Worm (Caenorhabditis elegans) whole organism, young adult: ENCODE data around the gene mig-10.

Experiments used
- B0336.3 ChIP-seq: fragments of 200-800 bp; sonication (Bioruptor generic); IDR thresholded peaks from 2 replicates; pipeline ENCODE4 v1.3.6; 2022; ENCODE audit warnings: missing genetic modification characterization, missing compliant biosample characterization
- C06A6.2 ChIP-seq: fragments of 200-800 bp; sonication (Bioruptor generic); conservative IDR thresholded peaks from 2 replicates; pipeline ENCODE4 v1.3.6; 2022; ENCODE audit warnings: missing genetic modification characterization, missing compliant biosample characterization
- F23B12.7 ChIP-seq: sonication (generic microtip); optimal IDR thresholded peaks from 2 replicates; lab custom pipeline; 2017; ENCODE audit warnings: missing genetic modification characterization, mild to moderate bottlenecking, missing compliant biosample characterization, antibody characterized with exemption, moderate library complexity; ENCODE audit not compliant: insufficient read depth
- F33H1.4 ChIP-seq: fragments of 200-800 bp; sonication (Bioruptor generic); IDR thresholded peaks from 2 replicates; pipeline ENCODE4 v1.3.6; 2022; ENCODE audit warnings: missing genetic modification reagents, missing genetic modification characterization, missing compliant biosample characterization
- F57A8.1 ChIP-seq: fragments of 200-800 bp; sonication (Bioruptor generic); optimal IDR thresholded peaks from 2 replicates; lab custom pipeline; 2018; ENCODE audit warnings: mild to moderate bottlenecking, missing genetic modification characterization, moderate library complexity, missing compliant biosample characterization
- K12H6.12 ChIP-seq: fragments of 200-800 bp; sonication (Bioruptor generic); optimal IDR thresholded peaks from 2 replicates; lab custom pipeline; 2018; ENCODE audit warnings: mild to moderate bottlenecking, missing genetic modification characterization, missing compliant biosample characterization
- Y53G8AR.9 ChIP-seq: fragments of 200-800 bp; sonication (Bioruptor generic); conservative IDR thresholded peaks from 2 replicates; pipeline ENCODE4 v1.3.6; 2022; ENCODE audit warnings: missing genetic modification reagents, missing genetic modification characterization, missing compliant biosample characterization
- Y67H2A.10 ChIP-seq: fragments of 200-800 bp; sonication (Bioruptor generic); conservative IDR thresholded peaks from 2 replicates; pipeline ENCODE4 v1.3.6; 2022; ENCODE audit warnings: missing genetic modification reagents, missing genetic modification characterization, missing compliant biosample characterization
- attf-3 ChIP-seq: fragments of 200-800 bp; sonication (Bioruptor generic); conservative IDR thresholded peaks from 2 replicates; pipeline ENCODE4 v1.3.6; 2022; ENCODE audit warnings: missing genetic modification reagents, missing genetic modification characterization, missing compliant biosample characterization
- bed-1 ChIP-seq: fragments of 200-800 bp; sonication (Bioruptor generic); IDR thresholded peaks from 2 replicates; pipeline ENCODE4 v1.3.6; 2022; ENCODE audit warnings: missing genetic modification reagents, missing genetic modification characterization, missing compliant biosample characterization
- bed-2 ChIP-seq: fragments of 200-800 bp; sonication (Bioruptor generic); IDR thresholded peaks from 2 replicates; pipeline ENCODE4 v1.3.6; 2022; ENCODE audit warnings: missing genetic modification reagents, missing genetic modification characterization, missing compliant biosample characterization
- ccch-3 ChIP-seq: fragments of 200-800 bp; sonication (Bioruptor generic); optimal IDR thresholded peaks from 2 replicates; lab custom pipeline; 2018; ENCODE audit warnings: mild to moderate bottlenecking, missing genetic modification characterization, missing compliant biosample characterization
- ceh-100 ChIP-seq: fragments of 200-800 bp; sonication (Bioruptor generic); IDR thresholded peaks from 2 replicates; pipeline ENCODE4 v1.3.6; 2022; ENCODE audit warnings: missing genetic modification reagents, missing genetic modification characterization, missing compliant biosample characterization
- ceh-91 ChIP-seq: fragments of 200-800 bp; sonication (Bioruptor generic); IDR thresholded peaks from 2 replicates; pipeline ENCODE4 v1.3.6; 2022; ENCODE audit warnings: missing genetic modification reagents, missing genetic modification characterization, missing compliant biosample characterization
- dox-1 ChIP-seq: fragments of 200-800 bp; sonication (Bioruptor generic); IDR thresholded peaks from 2 replicates; pipeline ENCODE4 v1.3.6; 2022; ENCODE audit warnings: missing genetic modification reagents, missing genetic modification characterization, missing compliant biosample characterization
- dpff-1 ChIP-seq: sonication (generic microtip); optimal IDR thresholded peaks from 2 replicates; lab custom pipeline; 2017; ENCODE audit warnings: mild to moderate bottlenecking, missing genetic modification characterization, missing compliant biosample characterization
- egrh-3 ChIP-seq: fragments of 200-800 bp; sonication (Bioruptor generic); IDR thresholded peaks from 2 replicates; pipeline ENCODE4 v1.3.6; 2022; ENCODE audit warnings: missing genetic modification reagents, missing genetic modification characterization, missing compliant biosample characterization
- ekl-4 ChIP-seq: fragments of 200-800 bp; sonication (Bioruptor generic); IDR thresholded peaks from 2 replicates; pipeline ENCODE4 v1.3.6; 2022; ENCODE audit warnings: missing genetic modification reagents, missing genetic modification characterization, missing compliant biosample characterization
- fkh-3 ChIP-seq: sonication (generic microtip); optimal IDR thresholded peaks from 2 replicates; lab custom pipeline; 2016; ENCODE audit warnings: mild to moderate bottlenecking, missing genetic modification characterization, missing compliant biosample characterization
- gei-17 ChIP-seq: fragments of 200-800 bp; sonication (Bioruptor generic); optimal IDR thresholded peaks from 2 replicates; lab custom pipeline; 2018; ENCODE audit warnings: mild to moderate bottlenecking, missing genetic modification characterization, missing compliant biosample characterization
- him-1 ChIP-seq: sonication (generic microtip); optimal IDR thresholded peaks from 2 replicates; lab custom pipeline; 2016; ENCODE audit warnings: missing genotype, missing genetic modification reagents, missing genetic modification characterization, missing compliant biosample characterization
- hmg-20 ChIP-seq: fragments of 200-800 bp; sonication (Bioruptor generic); IDR thresholded peaks from 2 replicates; pipeline ENCODE4 v1.3.6; 2022; ENCODE audit warnings: missing genetic modification reagents, missing genetic modification characterization, missing compliant biosample characterization
- lag-1 ChIP-seq: fragments of 200-800 bp; sonication (Bioruptor generic); IDR thresholded peaks from 2 replicates; pipeline ENCODE4 v1.3.6; 2022; ENCODE audit warnings: missing genetic modification reagents, missing genetic modification characterization, missing compliant biosample characterization
- let-607 ChIP-seq, 2 experiments: fragments of 200-800 bp in 1 of 2; sonication (Bioruptor generic) in 1 of 2; sonication (generic microtip) in 1 of 2; optimal IDR thresholded peaks; 2 replicates each; lab custom pipeline; 2016 to 2018; ENCODE audit warnings: mild to moderate bottlenecking in 2 of 2, missing compliant biosample characterization in 2 of 2, missing genetic modification characterization in 2 of 2, moderate library complexity in 2 of 2, missing genotype in 1 of 2
- lin-26 ChIP-seq: fragments of 200-800 bp; sonication (Bioruptor generic); IDR thresholded peaks from 2 replicates; pipeline ENCODE4 v1.3.6; 2022; ENCODE audit warnings: missing genetic modification reagents, missing genetic modification characterization, missing compliant biosample characterization
- nfyb-1 ChIP-seq: fragments of 200-800 bp; sonication (Bioruptor generic); IDR thresholded peaks from 2 replicates; pipeline ENCODE4 v1.3.6; 2022; ENCODE audit warnings: missing genetic modification reagents, missing genetic modification characterization, missing compliant biosample characterization
- nhr-120 ChIP-seq: fragments of 200-800 bp; sonication (Bioruptor generic); IDR thresholded peaks from 2 replicates; pipeline ENCODE4 v1.3.6; 2022; ENCODE audit warnings: missing genetic modification characterization, missing compliant biosample characterization
- nhr-80 ChIP-seq: sonication (generic microtip); optimal IDR thresholded peaks from 2 replicates; lab custom pipeline; 2016; ENCODE audit warnings: missing genetic modification characterization, missing compliant biosample characterization
- rec-8 ChIP-seq, 2 experiments: sonication (generic microtip); optimal IDR thresholded peaks; 2 replicates each; lab custom pipeline; 2016; ENCODE audit warnings: mild to moderate bottlenecking in 2 of 2, missing genetic modification characterization in 2 of 2, missing genetic modification reagents in 2 of 2, missing genotype in 2 of 2, missing biosample characterization in 1 of 2, missing compliant biosample characterization in 1 of 2, moderate library complexity in 1 of 2
- sea-2 ChIP-seq: fragments of 200-800 bp; sonication (Bioruptor generic); IDR thresholded peaks from 2 replicates; pipeline ENCODE4 v1.3.6; 2022; ENCODE audit warnings: missing genetic modification characterization, missing compliant biosample characterization
- somi-1 ChIP-seq: fragments of 200-800 bp; sonication (Bioruptor generic); optimal IDR thresholded peaks from 2 replicates; lab custom pipeline; 2018; ENCODE audit warnings: mild to moderate bottlenecking, missing genetic modification characterization, missing compliant biosample characterization
- sptf-2 ChIP-seq: fragments of 200-800 bp; sonication (Bioruptor generic); optimal IDR thresholded peaks from 2 replicates; lab custom pipeline; 2018; ENCODE audit warnings: mild to moderate bottlenecking, missing genetic modification characterization, missing compliant biosample characterization
- unc-62 ChIP-seq: fragments of 150-350 bp; optimal IDR thresholded peaks from 2 replicates; lab custom pipeline; 2014; ENCODE audit warnings: missing biosample characterization, missing genetic modification reagents, missing genetic modification characterization
- zfh-2 ChIP-seq: fragments of 200-800 bp; sonication (Bioruptor generic); conservative IDR thresholded peaks from 2 replicates; pipeline ENCODE4 v1.3.6; 2022; ENCODE audit warnings: missing genetic modification reagents, missing genetic modification characterization, missing compliant biosample characterization

Gene mig-10

DNA sequence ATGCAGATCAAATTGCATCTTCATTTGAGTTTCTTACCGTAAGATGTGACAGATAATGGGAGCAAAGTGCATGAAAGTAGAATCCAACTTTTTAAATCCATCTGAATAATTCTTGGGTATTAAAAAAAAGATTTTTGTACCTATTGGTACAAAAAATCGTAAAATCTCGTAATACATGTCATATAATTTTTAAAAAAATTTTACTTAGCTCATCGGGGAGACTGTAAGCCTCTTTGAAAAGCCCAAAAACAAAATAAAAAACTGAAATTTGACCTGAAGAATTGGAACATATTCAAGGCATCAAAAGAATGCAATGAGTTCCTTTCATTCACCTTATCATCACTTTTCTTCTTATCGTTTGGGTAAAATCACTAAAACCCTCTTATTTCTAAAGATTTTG lies 3.0 kb upstream of the mig-10 start, which contains the start of gene clec-160:
Gene clec-160, minus strand, starts transcription at position 101 of the 400 bp plus-strand sequence.
- TF ChIP-seq F33H1.4 (GFP tag; lab: Robert Waterston, UW) (no peak), nhr-80 (tag; lab: Kevin White, UChicago) (no peak)

- TF ChIP-seq rec-8 (tag; optimal IDR thresholded peaks at IDR 0.05; lab: Kevin White, UChicago) (no peak), F23B12.7 (tag; lab: Kevin White, UChicago) (no peak), Y67H2A.10 (GFP tag; lab: Robert Waterston, UW) (no peak), nfyb-1 (GFP tag; lab: Robert Waterston, UW) (no peak), dpff-1 (tag; lab: Kevin White, UChicago) (no peak), zfh-2 (GFP tag; lab: Robert Waterston, UW) (no peak), egrh-3 (no peak), lag-1 (GFP tag; lab: Robert Waterston, UW) (no peak), unc-62 (no peak), Y53G8AR.9 (GFP tag; lab: Robert Waterston, UW) (no peak), him-1 (tag; lab: Kevin White, UChicago) (no peak), bed-1 (no peak)
These were observed 666 bp downstream of the mig-10 start for ce11 chrIII:8279567-8279966.

DNA sequence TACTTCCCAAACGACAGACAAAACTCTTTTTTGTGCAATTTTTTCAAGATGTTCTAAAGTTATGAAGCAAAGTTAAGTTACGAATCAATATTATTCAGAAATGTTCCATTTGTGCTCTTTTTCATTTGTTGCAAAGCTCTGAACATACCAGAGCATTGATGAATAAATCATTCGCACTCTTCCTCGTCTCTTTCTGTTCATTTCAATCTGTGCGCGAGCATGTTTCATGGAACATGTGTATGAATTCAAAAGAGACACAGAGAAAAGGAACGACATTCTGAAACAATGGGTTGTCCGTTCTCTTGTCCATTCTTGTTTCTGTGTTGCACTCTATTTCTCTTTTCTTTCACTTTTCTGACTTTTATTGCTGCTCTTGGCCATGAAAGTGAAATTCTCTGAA lies 1.5 kb downstream of the mig-10 start:
- TF ChIP-seq somi-1 (GFP tag; lab: Kevin White, UChicago) (no peak), lin-26 (GFP tag; lab: Robert Waterston, UW) (no peak), nfyb-1 (GFP tag; lab: Robert Waterston, UW) (no peak), hmg-20 (no peak), C06A6.2 (GFP tag; lab: Robert Waterston, UW) (no peak), fkh-3 (tag; lab: Kevin White, UChicago) (no peak), unc-62 (no peak), ekl-4 (GFP tag; lab: Robert Waterston, UW) (no peak), nhr-120 (GFP tag; lab: Robert Waterston, UW) (no peak), ccch-3 (GFP tag; lab: Kevin White, UChicago) (no peak), gei-17 (GFP tag; lab: Kevin White, UChicago) (no peak), let-607 (tag; optimal IDR thresholded peaks at IDR 0.05; lab: Kevin White, UChicago) (no peak), attf-3 (GFP tag; lab: Robert Waterston, UW) (no peak), K12H6.12 (tag; lab: Kevin White, UChicago) (no peak), ceh-100 (GFP tag; lab: Robert Waterston, UW) (no peak), ceh-91 (GFP tag; lab: Robert Waterston, UW) (no peak), B0336.3 (no peak)

ce11 chrIII:8281310-8281709 lies 2.4 kb downstream of the mig-10 start:
- TF ChIP-seq dox-1 (GFP tag; lab: Robert Waterston, UW) (no peak), sptf-2 (GFP tag; lab: Kevin White, UChicago) (no peak), lag-1 (GFP tag; lab: Robert Waterston, UW) (no peak), F57A8.1 (GFP tag; lab: Kevin White, UChicago) (no peak), bed-2 (GFP tag; lab: Robert Waterston, UW) (no peak), sea-2 (no peak)
- TF ChIP-seq, all 124 proteins: peak for 0
